Worm (Caenorhabditis elegans) whole organism, L4 larva: ENCODE data around the gene F41E6.5.

Experiments
- T20F7.1 ChIP-seq: fragments of 200-800 bp; sonication (Bioruptor generic); optimal IDR thresholded peaks from 2 replicates; lab custom pipeline; 2018; ENCODE audit warnings: mild to moderate bottlenecking, missing genetic modification characterization, missing compliant biosample characterization
- T26A8.4 ChIP-seq: fragments of 200-800 bp; sonication (Bioruptor generic); IDR thresholded peaks from 2 replicates; pipeline ENCODE4 v1.3.6; 2022; ENCODE audit warnings: missing genetic modification characterization, missing compliant biosample characterization
- Y48G9A.11 ChIP-seq: fragments of 200-800 bp; sonication (Bioruptor generic); IDR thresholded peaks from 2 replicates; pipeline ENCODE4 v1.3.6; 2022; ENCODE audit warnings: missing genetic modification reagents, missing genetic modification characterization, missing compliant biosample characterization
- Y75B8A.6 ChIP-seq: fragments of 200-800 bp; sonication (Bioruptor generic); IDR thresholded peaks from 2 replicates; pipeline ENCODE4 v1.3.6; 2022; ENCODE audit warnings: missing genetic modification reagents, missing genetic modification characterization, missing compliant biosample characterization
- ZK337.2 ChIP-seq: fragments of 200-800 bp; sonication (Bioruptor generic); IDR thresholded peaks from 2 replicates; pipeline ENCODE4 v1.3.6; 2022; ENCODE audit warnings: missing genetic modification reagents, missing genetic modification characterization, missing compliant biosample characterization
- arid-1 ChIP-seq: fragments of 200-800 bp; sonication (Bioruptor generic); conservative IDR thresholded peaks from 2 replicates; pipeline ENCODE4 v1.3.6; 2022; ENCODE audit warnings: missing genetic modification reagents, missing genetic modification characterization, missing compliant biosample characterization
- attf-4 ChIP-seq: sonication (generic microtip); optimal IDR thresholded peaks from 3 replicates; lab custom pipeline; 2017; ENCODE audit warnings: missing biosample characterization, missing genetic modification characterization
- ceh-20 ChIP-seq: fragments of 200-800 bp; sonication (Bioruptor generic); IDR thresholded peaks from 2 replicates; pipeline ENCODE4 v1.3.6; 2022; ENCODE audit warnings: missing genetic modification reagents, missing genetic modification characterization, missing compliant biosample characterization
- ceh-32 ChIP-seq: sonication (generic microtip); optimal IDR thresholded peaks from 2 replicates; lab custom pipeline; 2016; ENCODE audit warnings: mild to moderate bottlenecking, missing genetic modification characterization, missing compliant biosample characterization; ENCODE audit not compliant: poor library complexity
- cey-2 ChIP-seq: sonication (generic microtip); optimal IDR thresholded peaks from 3 replicates; lab custom pipeline; 2017; ENCODE audit warnings: missing genetic modification characterization, mild to moderate bottlenecking, missing compliant biosample characterization, antibody characterized with exemption, borderline replicate concordance; ENCODE audit not compliant: insufficient read depth
- daf-16 ChIP-seq, 3 experiments: sonication (generic microtip); optimal IDR thresholded peaks; 2 replicates each; lab custom pipeline; 2016 to 2017; ENCODE audit warnings: missing genetic modification characterization in 3 of 3, missing genetic modification reagents in 3 of 3, mild to moderate bottlenecking in 2 of 3, missing compliant biosample characterization in 2 of 3, missing biosample characterization in 1 of 3, moderate library complexity in 1 of 3
- daf-8 ChIP-seq: fragments of 200-800 bp; sonication (Bioruptor generic); IDR thresholded peaks from 2 replicates; pipeline ENCODE4 v1.3.6; 2022; ENCODE audit warnings: missing genetic modification characterization, missing compliant biosample characterization
- dmd-6 ChIP-seq: fragments of 200-800 bp; sonication (Bioruptor generic); IDR thresholded peaks from 2 replicates; pipeline ENCODE4 v1.3.6; 2022; ENCODE audit warnings: missing genetic modification reagents, missing genetic modification characterization, missing compliant biosample characterization
- dve-1 ChIP-seq: sonication (generic microtip); optimal IDR thresholded peaks from 2 replicates; lab custom pipeline; 2017; ENCODE audit warnings: antibody characterized with exemption, mild to moderate bottlenecking, missing genetic modification characterization, missing compliant biosample characterization; ENCODE audit not compliant: insufficient read depth
- egl-27 ChIP-seq: sonication (generic microtip); optimal IDR thresholded peaks from 3 replicates; lab custom pipeline; 2017; ENCODE audit warnings: missing biosample characterization, missing genetic modification reagents, missing genetic modification characterization
- gei-8 ChIP-seq: fragments of 200-800 bp; sonication (Bioruptor generic); optimal IDR thresholded peaks from 2 replicates; lab custom pipeline; 2018; ENCODE audit warnings: mild to moderate bottlenecking, missing genetic modification characterization, missing compliant biosample characterization
- hlh-30 ChIP-seq: sonication (generic microtip); optimal IDR thresholded peaks from 2 replicates; lab custom pipeline; 2017; ENCODE audit warnings: antibody characterized with exemption, mild to moderate bottlenecking, missing genetic modification characterization, missing compliant biosample characterization; ENCODE audit not compliant: insufficient read depth
- jun-1 ChIP-seq: fragments of 150-350 bp; optimal IDR thresholded peaks from 2 replicates; lab custom pipeline; 2014; ENCODE audit warnings: missing biosample characterization, missing genetic modification reagents, missing genetic modification characterization
- lin-13 ChIP-seq: fragments of 150-350 bp; optimal IDR thresholded peaks from 2 replicates; lab custom pipeline; 2014; ENCODE audit warnings: missing biosample characterization, missing genetic modification reagents, missing genetic modification characterization
- lin-29 ChIP-seq: fragments of 200-800 bp; sonication (Bioruptor generic); IDR thresholded peaks from 2 replicates; pipeline ENCODE4 v1.3.6; 2022; ENCODE audit warnings: missing genetic modification reagents, missing genetic modification characterization, missing compliant biosample characterization
- lsy-2 ChIP-seq, 2 experiments: fragments of 150-350 bp in 1 of 2; sonication (generic microtip) in 1 of 2; optimal IDR thresholded peaks; 2 replicates each; lab custom pipeline; 2014 to 2017; ENCODE audit warnings: missing biosample characterization in 2 of 2, missing genetic modification characterization in 2 of 2
- mep-1 ChIP-seq: fragments of 150-350 bp; sonication (generic microtip); optimal IDR thresholded peaks from 3 replicates; lab custom pipeline; 2014; ENCODE audit warnings: missing biosample characterization, missing genetic modification characterization
- mes-2 ChIP-seq: sonication (generic microtip); optimal IDR thresholded peaks from 2 replicates; lab custom pipeline; 2016; ENCODE audit warnings: missing genotype, mild to moderate bottlenecking, missing genetic modification characterization, missing compliant biosample characterization; ENCODE audit not compliant: poor library complexity, severe bottlenecking
- mxl-3 ChIP-seq: fragments of 200-800 bp; sonication (Bioruptor generic); optimal IDR thresholded peaks from 2 replicates; lab custom pipeline; 2018; ENCODE audit warnings: mild to moderate bottlenecking, missing genetic modification characterization, missing compliant biosample characterization
- nhr-10 ChIP-seq: fragments of 150-350 bp; optimal IDR thresholded peaks from 2 replicates; lab custom pipeline; 2014; ENCODE audit warnings: missing biosample characterization, missing genetic modification characterization
- nhr-102 ChIP-seq: sonication (generic microtip); optimal IDR thresholded peaks from 2 replicates; lab custom pipeline; 2016; ENCODE audit warnings: mild to moderate bottlenecking, missing genetic modification characterization, moderate library complexity, missing compliant biosample characterization
- nhr-28 ChIP-seq: fragments of 150-350 bp; optimal IDR thresholded peaks from 2 replicates; lab custom pipeline; 2014; ENCODE audit warnings: missing biosample characterization, missing genetic modification characterization
- nhr-41 ChIP-seq: fragments of 200-800 bp; sonication (Bioruptor generic); IDR thresholded peaks from 2 replicates; pipeline ENCODE4 v1.3.6; 2022; ENCODE audit warnings: missing genetic modification reagents, missing genetic modification characterization, missing compliant biosample characterization
- nhr-48 ChIP-seq: sonication (generic microtip); optimal IDR thresholded peaks from 2 replicates; lab custom pipeline; 2016; ENCODE audit warnings: mild to moderate bottlenecking, missing genetic modification characterization, missing compliant biosample characterization
- nhr-6 ChIP-seq: fragments of 150-350 bp; optimal IDR thresholded peaks from 2 replicates; lab custom pipeline; 2014; ENCODE audit warnings: missing biosample characterization, missing genetic modification characterization
- nhr-77 ChIP-seq: fragments of 150-350 bp; optimal IDR thresholded peaks from 2 replicates; lab custom pipeline; 2014; ENCODE audit warnings: missing biosample characterization, missing genetic modification characterization
- pha-4 ChIP-seq, 2 experiments: fragments of 150-350 bp in 1 of 2; fragments of 200-800 bp in 1 of 2; sonication (Bioruptor generic) in 1 of 2; IDR thresholded peaks in 1 of 2; optimal IDR thresholded peaks in 1 of 2; 2 replicates each; pipeline versions ENCODE4 v1.3.6 to Lab custom; 2014 to 2022; ENCODE audit warnings: missing genetic modification characterization in 2 of 2, missing genetic modification reagents in 2 of 2, missing biosample characterization in 1 of 2, missing compliant biosample characterization in 1 of 2
- php-3 ChIP-seq: fragments of 200-800 bp; sonication (Bioruptor generic); IDR thresholded peaks from 2 replicates; pipeline ENCODE4 v1.3.6; 2022; ENCODE audit warnings: missing genetic modification reagents, missing genetic modification characterization, missing compliant biosample characterization
- pqm-1 ChIP-seq: sonication (generic microtip); optimal IDR thresholded peaks from 2 replicates; lab custom pipeline; 2017; ENCODE audit warnings: missing biosample characterization, missing genetic modification characterization
- saeg-2 ChIP-seq: fragments of 200-800 bp; sonication (Bioruptor generic); IDR thresholded peaks from 2 replicates; pipeline ENCODE4 v1.3.6; 2022; ENCODE audit warnings: missing genetic modification reagents, missing genetic modification characterization, missing compliant biosample characterization
- tra-1 ChIP-seq: fragments of 200-800 bp; sonication (Bioruptor generic); IDR thresholded peaks from 2 replicates; pipeline ENCODE4 v1.3.6; 2022; ENCODE audit warnings: missing genetic modification reagents, missing genetic modification characterization, missing compliant biosample characterization
- unc-130 ChIP-seq: sonication (generic microtip); optimal IDR thresholded peaks from 2 replicates; lab custom pipeline; 2016; ENCODE audit warnings: missing genetic modification reagents, missing genetic modification characterization, missing compliant biosample characterization
- unc-39 ChIP-seq: sonication (generic microtip); optimal IDR thresholded peaks from 2 replicates; lab custom pipeline; 2017; ENCODE audit warnings: missing biosample characterization, missing genetic modification characterization
- unc-62 ChIP-seq, 3 experiments: fragments of 150-350 bp in 1 of 3; sonication (generic microtip); optimal IDR thresholded peaks in 2 of 3; peaks in 1 of 3; 1 replicate in 1 of 3; 2 replicates in 2 of 3; lab custom pipeline; 2014 to 2017; ENCODE audit warnings: missing biosample characterization in 3 of 3, missing genetic modification characterization in 3 of 3, missing genetic modification reagents in 3 of 3, missing genotype in 1 of 3
- zfp-2 ChIP-seq: sonication (generic microtip); optimal IDR thresholded peaks from 2 replicates; lab custom pipeline; 2016; ENCODE audit warnings: mild to moderate bottlenecking, missing genetic modification characterization, missing compliant biosample characterization
- zfp-3 ChIP-seq: fragments of 200-800 bp; sonication (Bioruptor generic); conservative IDR thresholded peaks from 2 replicates; pipeline ENCODE4 v1.3.6; 2022; ENCODE audit warnings: missing genetic modification reagents, missing genetic modification characterization, missing compliant biosample characterization
- zip-2 ChIP-seq: fragments of 150-350 bp; optimal IDR thresholded peaks from 2 replicates; lab custom pipeline; 2014; ENCODE audit warnings: missing biosample characterization, missing genetic modification characterization
- ztf-11 ChIP-seq: fragments of 150-350 bp; optimal IDR thresholded peaks from 2 replicates; lab custom pipeline; 2014; ENCODE audit warnings: missing biosample characterization, missing genetic modification characterization
- ztf-7 ChIP-seq: fragments of 150-350 bp; optimal IDR thresholded peaks from 2 replicates; lab custom pipeline; 2014; ENCODE audit warnings: missing biosample characterization, missing genetic modification characterization

Gene F41E6.5

DNA sequence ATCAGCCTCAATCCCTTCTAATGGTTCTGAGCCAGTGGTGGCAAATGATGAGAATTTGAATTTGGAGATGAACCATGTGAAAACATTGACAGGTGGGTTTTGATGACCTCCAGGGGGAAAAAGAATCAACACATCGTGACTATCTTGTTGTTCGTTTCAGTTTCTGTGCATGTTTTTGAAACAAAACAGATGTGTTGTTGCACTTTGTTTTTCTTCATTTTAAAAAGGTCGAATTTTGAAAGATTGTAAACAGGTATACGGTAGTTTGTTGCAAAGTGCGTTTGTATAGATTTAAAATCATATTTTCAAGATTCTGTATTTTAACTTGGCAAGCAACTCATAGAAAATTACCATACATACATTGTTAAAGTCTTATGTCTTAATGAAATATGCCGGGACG is 47.1 kb downstream of the F41E6.5 start:
- TF ChIP-seq daf-16 (GFP tag; optimal IDR thresholded peaks at IDR 0.05; lab: Kevin White, UChicago) (peak in 1 of 2 experiments; percentile 73), daf-16 (tag; optimal IDR thresholded peaks at IDR 0.05; lab: Kevin White, UChicago) (peak; percentile 68), unc-39 (tag; lab: Kevin White, UChicago) (no peak), Y75B8A.6 (GFP tag; lab: Robert Waterston, UW) (no peak), hlh-30 (tag; lab: Kevin White, UChicago) (peak; percentile 15), daf-8 (GFP tag; lab: Robert Waterston, UW) (no peak), arid-1 (GFP tag; lab: Robert Waterston, UW) (no peak)

DNA sequence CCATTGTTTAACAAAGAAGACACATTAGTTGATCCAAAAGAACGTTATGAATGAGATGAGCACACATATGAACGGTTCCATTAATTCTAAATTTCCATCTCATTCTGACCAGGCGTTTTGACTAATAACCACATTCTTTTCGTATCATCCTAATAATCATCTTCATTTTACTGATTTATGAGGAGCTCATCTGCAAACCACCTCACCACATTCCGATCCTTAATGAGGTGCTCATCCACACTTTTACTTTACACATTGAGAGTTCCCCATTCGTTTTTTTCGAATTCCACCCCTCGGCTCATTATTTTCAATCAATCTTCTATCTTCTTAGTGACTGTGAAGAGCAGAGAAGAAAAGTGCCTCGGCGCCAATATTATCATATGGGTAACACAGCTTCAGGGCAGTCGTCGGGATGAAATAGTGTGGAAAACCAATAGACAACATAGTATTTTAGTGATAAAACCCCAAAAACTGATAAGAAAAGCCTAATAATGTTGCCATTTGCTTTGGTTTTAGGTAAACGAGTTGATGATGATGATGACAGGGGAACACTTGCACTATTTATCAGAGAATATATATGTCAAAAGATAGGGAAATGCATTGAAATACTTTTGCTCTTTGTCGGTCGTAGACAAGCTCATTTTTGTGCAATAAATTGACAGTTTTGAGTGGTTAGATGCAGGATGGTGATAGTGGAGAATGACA is 47.9 kb downstream of the F41E6.5 start:
- TF ChIP-seq nhr-10 (tag; lab: Kevin White, UChicago) = peak; percentile 55
- peak; percentile 100 for TF ChIP-seq dmd-6
- TF ChIP-seq Y48G9A.11 (GFP tag; lab: Robert Waterston, UW) = no peak
- peak; percentile 94 for TF ChIP-seq nhr-48
- peak in 1 of 2 experiments; percentile 94 for TF ChIP-seq daf-16 (GFP tag; optimal IDR thresholded peaks at IDR 0.05; lab: Kevin White, UChicago)
- TF ChIP-seq daf-16 (tag; optimal IDR thresholded peaks at IDR 0.05; lab: Kevin White, UChicago) = peak; percentile 99
- TF ChIP-seq gei-8 (GFP tag; lab: Kevin White, UChicago) = peak; percentile 92
- TF ChIP-seq cey-2 (tag; lab: Kevin White, UChicago) = peak; percentile 74
- TF ChIP-seq pha-4 (GFP tag; IDR thresholded peaks at IDR 0.05; lab: Robert Waterston, UW) = peak; percentile 85; the same call in 1 of the 2 replicates
- TF ChIP-seq pha-4 (tag; optimal IDR thresholded peaks at IDR 0.05; lab: Kevin White, UChicago) = peak; percentile 23
- TF ChIP-seq attf-4 (tag; lab: Kevin White, UChicago) = no peak
- peak; percentile 77 for TF ChIP-seq nhr-28 (tag; lab: Kevin White, UChicago)
- TF ChIP-seq ZK337.2 (GFP tag; lab: Robert Waterston, UW) = no peak
- no peak for TF ChIP-seq lin-13 (GFP tag; lab: Kevin White, UChicago)
- 0 out of 2 replicates have a peak, but pooled peaks have one; percentile 40 for TF ChIP-seq saeg-2 (GFP tag; lab: Robert Waterston, UW)
- TF ChIP-seq lsy-2 (tag; optimal IDR thresholded peaks at IDR 0.05; lab: Kevin White, UChicago) = peak in 1 of 2 experiments; percentile 56
- peak; percentile 93 for TF ChIP-seq nhr-102
- no peak for TF ChIP-seq daf-8 (GFP tag; lab: Robert Waterston, UW)
- TF ChIP-seq T26A8.4 (GFP tag; lab: Robert Waterston, UW) = 0 out of 2 replicates have a peak, but pooled peaks have one; percentile 35
- TF ChIP-seq unc-130 (GFP tag; lab: Kevin White, UChicago) = no peak
- no peak for TF ChIP-seq zip-2 (tag; lab: Kevin White, UChicago)
- TF ChIP-seq mep-1 (tag; lab: Kevin White, UChicago) = peak; percentile 56
- TF ChIP-seq ztf-7 (tag; lab: Kevin White, UChicago) = no peak
- no peak for TF ChIP-seq zfp-2
- TF ChIP-seq nhr-6 = peak; percentile 22
- TF ChIP-seq egl-27 = no peak
- no peak for TF ChIP-seq ceh-32 (tag; lab: Kevin White, UChicago)
- peak; percentile 27 for TF ChIP-seq mes-2 (tag; lab: Kevin White, UChicago)
- peak; percentile 64 for TF ChIP-seq jun-1 (tag; lab: Kevin White, UChicago)
- TF ChIP-seq nhr-41 (GFP tag; lab: Robert Waterston, UW) = peak; percentile 78; the same call in 1 of the 2 replicates
- no peak for TF ChIP-seq zfp-3
- TF ChIP-seq tra-1 (GFP tag; lab: Robert Waterston, UW) = peak; percentile 99
- TF ChIP-seq nhr-77 (tag; lab: Kevin White, UChicago) = peak; percentile 88
- peak; percentile 99 for TF ChIP-seq php-3
- no peak for TF ChIP-seq Y75B8A.6 (GFP tag; lab: Robert Waterston, UW)
- peak; percentile 88 to 96 for TF ChIP-seq unc-62 (GFP tag; optimal IDR thresholded peaks at IDR 0.05 in 1 of 2; lab: Kevin White, UChicago)
- TF ChIP-seq unc-62 (tag; optimal IDR thresholded peaks at IDR 0.05; lab: Kevin White, UChicago) = no peak
- peak; percentile 99 for TF ChIP-seq pqm-1 (tag; lab: Kevin White, UChicago)
- TF ChIP-seq mxl-3 (GFP tag; lab: Kevin White, UChicago) = peak; percentile 42
- TF ChIP-seq hlh-30 (tag; lab: Kevin White, UChicago) = peak; percentile 40
- TF ChIP-seq dve-1 (tag; lab: Kevin White, UChicago) = peak; percentile 96
- peak; percentile 78 for TF ChIP-seq ceh-20 (GFP tag; lab: Robert Waterston, UW)
- TF ChIP-seq ztf-11 (tag; lab: Kevin White, UChicago) = no peak
- TF ChIP-seq T20F7.1 (GFP tag; lab: Kevin White, UChicago) = peak; percentile 73
- TF ChIP-seq lin-29 (GFP tag; lab: Robert Waterston, UW) = no peak
